Worm (Caenorhabditis elegans) whole organism, L3 larva: ENCODE results near the gene srx-48.

ENCODE experiments used
- R02D3.7 ChIP-seq: fragments of 150-350 bp; optimal IDR thresholded peaks from 2 replicates; lab custom pipeline; 2014; ENCODE audit warnings: missing biosample characterization, missing genetic modification characterization
- ceh-16 ChIP-seq: sonication (generic microtip); optimal IDR thresholded peaks from 2 replicates; lab custom pipeline; 2017; ENCODE audit warnings: missing biosample characterization, missing genetic modification characterization
- ceh-28 ChIP-seq: fragments of 150-350 bp; optimal IDR thresholded peaks from 2 replicates; lab custom pipeline; 2014; ENCODE audit warnings: missing biosample characterization, missing genetic modification reagents, missing genetic modification characterization
- ceh-82 ChIP-seq: fragments of 150-350 bp; optimal IDR thresholded peaks from 2 replicates; lab custom pipeline; 2014; ENCODE audit warnings: missing biosample characterization, missing genetic modification characterization
- egl-27 ChIP-seq: sonication (generic microtip); optimal IDR thresholded peaks from 4 replicates; lab custom pipeline; 2017; ENCODE audit warnings: missing biosample characterization, missing genetic modification reagents, missing genetic modification characterization
- elt-2 ChIP-seq: sonication (generic microtip); optimal IDR thresholded peaks from 2 replicates; lab custom pipeline; 2016; ENCODE audit warnings: missing genetic modification reagents, mild to moderate bottlenecking, missing genetic modification characterization, missing compliant biosample characterization
- mdl-1 ChIP-seq: fragments of 150-350 bp; optimal IDR thresholded peaks from 2 replicates; lab custom pipeline; 2014; ENCODE audit warnings: missing biosample characterization, missing genetic modification characterization
- nhr-11 ChIP-seq: fragments of 150-350 bp; optimal IDR thresholded peaks from 2 replicates; lab custom pipeline; 2014; ENCODE audit warnings: missing biosample characterization, missing genetic modification characterization
- nhr-237 ChIP-seq: fragments of 150-350 bp; optimal IDR thresholded peaks from 2 replicates; lab custom pipeline; 2014; ENCODE audit warnings: missing biosample characterization, missing genetic modification characterization
- nhr-76 ChIP-seq: fragments of 150-350 bp; sonication (generic microtip); optimal IDR thresholded peaks from 5 replicates; lab custom pipeline; 2014; ENCODE audit warnings: missing biosample characterization, missing genetic modification characterization
- unc-62 ChIP-seq: fragments of 150-350 bp; sonication (generic microtip); optimal IDR thresholded peaks from 4 replicates; lab custom pipeline; 2014; ENCODE audit warnings: missing biosample characterization, missing genetic modification reagents, missing genetic modification characterization
- zag-1 ChIP-seq: fragments of 150-350 bp; optimal IDR thresholded peaks from 2 replicates; lab custom pipeline; 2014; ENCODE audit warnings: missing biosample characterization, missing genetic modification characterization
- ztf-4 ChIP-seq: fragments of 150-350 bp; optimal IDR thresholded peaks from 2 replicates; lab custom pipeline; 2014; ENCODE audit warnings: missing biosample characterization, missing genetic modification characterization

DNA sequence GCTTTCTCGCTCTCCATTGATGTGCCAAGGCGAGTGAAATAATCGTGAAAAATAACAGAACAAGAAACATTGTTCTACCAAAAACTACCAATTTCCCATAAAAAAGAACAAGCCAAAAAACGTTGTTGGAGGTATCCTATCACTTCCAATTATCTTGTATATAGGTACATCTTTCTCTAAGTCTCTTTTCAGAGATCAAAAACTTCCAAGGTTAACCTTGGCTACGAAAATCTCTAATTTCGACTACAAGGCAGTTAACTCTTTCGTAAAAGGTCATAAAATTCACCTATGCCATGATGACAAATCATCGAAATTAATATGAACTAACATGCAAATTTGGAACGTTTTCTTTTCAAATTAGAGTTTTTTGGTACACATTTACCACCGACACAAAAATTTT lies 15.7 kb downstream of the srx-48 start, which contains the start of gene cyp-34A1:
- TF ChIP-seq mdl-1 (no peak), ceh-16 (tag; lab: Kevin White, UChicago) (no peak), zag-1 (tag; lab: Kevin White, UChicago) (no peak), egl-27 (tag; lab: Kevin White, UChicago) (no peak), unc-62 (GFP tag; lab: Kevin White, UChicago) (no peak), ceh-28 (tag; lab: Kevin White, UChicago) (no peak), nhr-237 (tag; lab: Kevin White, UChicago) (no peak), ztf-4 (tag; lab: Kevin White, UChicago) (no peak), ceh-82 (tag; lab: Kevin White, UChicago) (no peak), R02D3.7 (tag; lab: Kevin White, UChicago) (no peak), elt-2 (no peak), nhr-76 (tag; lab: Kevin White, UChicago) (no peak), nhr-11 (tag; lab: Kevin White, UChicago) (no peak)
